Worm (Caenorhabditis elegans): ENCODE measurements around the gene nonu-1.

nonu-1 gene

DNA sequence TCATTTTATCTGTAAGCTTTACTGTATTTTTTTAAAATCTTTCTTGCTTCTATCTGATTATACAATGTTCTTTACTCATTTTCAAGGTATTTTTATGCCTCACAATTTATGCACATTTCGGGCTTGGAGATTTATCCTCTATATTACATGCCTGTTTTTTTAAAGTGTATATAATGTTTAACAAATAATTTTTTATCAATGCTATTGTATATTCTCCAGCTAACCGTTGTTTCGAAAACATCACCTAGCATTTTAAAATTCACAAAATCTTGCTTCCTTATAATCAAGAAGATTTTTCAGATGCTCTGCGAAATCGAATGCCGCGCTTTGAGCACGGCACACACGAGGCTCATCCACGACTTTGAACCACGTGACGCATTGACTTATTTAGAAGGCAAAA lies 2.3 kb upstream of the nonu-1 start, which contains the start of gene ced-4:
Gene ced-4, plus strand, starts transcription at position 301 of the 400 bp plus-strand sequence.
- TF ChIP-seq zip-8 (tag; optimal IDR thresholded peaks at IDR 0.05) (no peak), M03D4.4 (tag; optimal IDR thresholded peaks at IDR 0.05) (no peak), nhr-12 (tag; optimal IDR thresholded peaks at IDR 0.05) (no peak), blmp-1 (tag; optimal IDR thresholded peaks at IDR 0.05) (no peak), hlh-1 (tag; optimal IDR thresholded peaks at IDR 0.05) (no peak), sem-2 (GFP tag; optimal IDR thresholded peaks at IDR 0.05) (no peak), snpc-4 (tag; optimal IDR thresholded peaks at IDR 0.05) (no peak), nhr-28 (tag; optimal IDR thresholded peaks at IDR 0.05) (no peak), mep-1 (tag; optimal IDR thresholded peaks at IDR 0.05) (no peak), mls-2 (tag; optimal IDR thresholded peaks at IDR 0.05) (no peak)

DNA sequence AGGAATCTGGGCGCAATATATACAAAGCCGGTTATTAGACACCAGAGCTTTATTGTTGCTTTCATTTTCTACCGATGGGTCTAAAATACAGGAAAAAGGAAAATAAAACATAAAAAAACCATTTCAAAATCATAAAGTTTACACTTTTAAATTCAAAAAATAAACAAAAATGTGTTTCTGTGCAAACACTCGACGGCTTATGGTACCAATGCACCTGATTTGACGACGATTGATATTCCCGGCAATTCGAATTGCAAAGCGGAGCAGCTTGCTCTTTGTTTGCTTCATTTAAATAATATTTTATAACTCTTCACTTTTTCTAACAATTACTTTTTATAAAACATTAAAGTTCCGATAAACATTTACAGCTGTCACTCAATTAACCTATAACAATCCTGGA lies 432 bp upstream of the nonu-1 start, which contains the start of gene F26A1.1:
Gene F26A1.1, plus strand, starts transcription at position 369 of the 400 bp plus-strand sequence.
- no peak for TF ChIP-seq elt-1 (tag; optimal IDR thresholded peaks at IDR 0.05; ENCODE audit: borderline replicate concordance, insufficient read depth)
- TF ChIP-seq mep-1 (tag; optimal IDR thresholded peaks at IDR 0.05), result peak; percentile 23
- peak; percentile 19 for TF ChIP-seq nhr-237 (tag; optimal IDR thresholded peaks at IDR 0.05)
- TF ChIP-seq lsy-2 (tag; optimal IDR thresholded peaks at IDR 0.05), result peak; percentile 52
- peak; percentile 5 for TF ChIP-seq ces-1 (GFP tag; optimal IDR thresholded peaks at IDR 0.05)
- peak; percentile 41 for TF ChIP-seq pha-4 (tag; optimal IDR thresholded peaks at IDR 0.05)

DNA sequence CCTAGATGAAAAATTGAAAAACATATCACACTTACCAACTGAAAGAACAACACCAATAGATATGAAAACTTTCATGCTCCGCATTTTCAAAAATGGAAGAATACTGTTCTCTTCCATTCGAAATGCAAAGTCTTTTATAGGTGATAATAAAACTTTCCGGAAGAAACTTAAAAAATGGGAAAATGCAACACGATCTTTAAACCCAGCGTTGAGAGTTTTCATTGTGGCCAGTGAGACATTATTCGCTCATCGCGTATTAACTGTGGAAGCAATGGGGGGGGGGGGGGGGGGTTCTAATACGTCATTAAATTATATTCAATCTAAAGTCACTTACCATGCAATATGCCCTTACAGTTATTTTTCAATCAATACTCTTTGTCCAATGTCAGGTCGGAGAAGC lies 5.4 kb downstream of the nonu-1 start, which contains the start of the genes clec-157 and fkh-5:
Gene clec-157, minus strand, starts transcription at position 101 of the 400 bp plus-strand sequence.
Gene fkh-5, plus strand, starts transcription at position 336 of the 400 bp plus-strand sequence.
- TF ChIP-seq unc-62 (GFP tag; optimal IDR thresholded peaks at IDR 0.05) (no peak), unc-39 (tag; optimal IDR thresholded peaks at IDR 0.05) (no peak), tbx-8 (GFP tag; optimal IDR thresholded peaks at IDR 0.05) (no peak), lsy-2 (tag; optimal IDR thresholded peaks at IDR 0.05) (no peak), ceh-43 (GFP tag; optimal IDR thresholded peaks at IDR 0.05) (no peak), sptf-1 (tag; optimal IDR thresholded peaks at IDR 0.05) (no peak), hlh-1 (tag; optimal IDR thresholded peaks at IDR 0.05) (no peak), lin-13 (tag; optimal IDR thresholded peaks at IDR 0.05) (no peak), pha-4 (tag; optimal IDR thresholded peaks at IDR 0.05) (no peak)

DNA sequence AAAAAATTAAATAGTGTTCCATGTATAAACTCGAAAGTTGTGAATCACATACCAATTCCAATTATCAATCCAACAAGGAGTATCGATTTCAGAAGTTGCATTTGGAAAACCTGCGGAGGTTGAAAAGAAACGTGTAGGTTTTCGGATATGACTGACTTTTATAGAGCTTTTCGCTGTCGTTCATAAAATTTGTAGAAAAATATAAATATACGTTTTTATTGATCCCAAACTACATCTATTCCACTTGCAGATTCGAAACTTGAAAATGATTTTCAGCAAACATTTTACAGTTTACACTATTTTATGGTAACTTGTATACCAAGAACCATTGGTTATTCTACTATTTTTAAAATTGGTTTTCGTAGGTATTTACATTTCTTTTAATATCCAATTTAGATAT lies 7.5 kb downstream of the nonu-1 start, which contains the start of gene clec-156:
Gene clec-156, minus strand, starts transcription at position 101 of the 400 bp plus-strand sequence.
- TF ChIP-seq sptf-1 (tag; optimal IDR thresholded peaks at IDR 0.05) (no peak), elt-1 (tag; optimal IDR thresholded peaks at IDR 0.05; ENCODE audit: borderline replicate concordance, insufficient read depth) (no peak), unc-120 (tag; optimal IDR thresholded peaks at IDR 0.05; ENCODE audit: poor library complexity, severe bottlenecking) (no peak), lin-13 (tag; optimal IDR thresholded peaks at IDR 0.05) (no peak), ceh-39 (tag; optimal IDR thresholded peaks at IDR 0.05) (no peak), elt-3 (tag; optimal IDR thresholded peaks at IDR 0.05) (no peak), unc-62 (GFP tag; optimal IDR thresholded peaks at IDR 0.05) (no peak), unc-39 (tag; optimal IDR thresholded peaks at IDR 0.05) (no peak), zip-8 (tag; optimal IDR thresholded peaks at IDR 0.05) (no peak), hlh-1 (tag; optimal IDR thresholded peaks at IDR 0.05) (no peak), nhr-237 (tag; optimal IDR thresholded peaks at IDR 0.05) (no peak), mep-1 (tag; optimal IDR thresholded peaks at IDR 0.05) (no peak), bed-3 (GFP tag; optimal IDR thresholded peaks at IDR 0.05) (no peak)

DNA sequence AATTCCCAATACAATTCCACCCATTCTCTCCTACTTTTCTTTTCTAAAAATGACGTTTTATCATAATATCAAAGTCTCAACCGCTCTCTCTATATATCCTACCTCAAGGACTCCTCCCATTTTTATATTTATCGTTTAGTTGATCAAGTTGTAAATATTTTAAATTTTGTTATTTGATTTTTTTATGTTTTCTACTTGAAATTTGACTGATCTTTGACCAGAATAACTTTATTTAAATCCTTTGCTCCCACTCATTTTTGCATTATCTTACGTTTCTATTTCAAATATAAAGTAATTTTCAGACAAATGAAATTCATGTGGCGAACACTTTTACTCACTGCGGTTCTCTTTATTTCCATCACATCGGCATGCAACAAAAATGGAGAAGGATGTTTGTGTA lies 12.3 kb downstream of the nonu-1 start, which contains the start of the genes acbp-7 and F26A1.19:
Gene acbp-7, plus strand, starts transcription at position 301 of the 400 bp plus-strand sequence.
Gene F26A1.19, plus strand, starts transcription at position 303 of the 400 bp plus-strand sequence.
- TF ChIP-seq elt-3 (tag; optimal IDR thresholded peaks at IDR 0.05), result no peak
- no peak for TF ChIP-seq nhr-2 (tag; optimal IDR thresholded peaks at IDR 0.05)
- TF ChIP-seq unc-120 (tag; optimal IDR thresholded peaks at IDR 0.05; ENCODE audit: poor library complexity, severe bottlenecking), result no peak
- no peak for TF ChIP-seq ces-1 (GFP tag; optimal IDR thresholded peaks at IDR 0.05)
- TF ChIP-seq ceh-43 (GFP tag; optimal IDR thresholded peaks at IDR 0.05), result no peak
- TF ChIP-seq unc-39 (tag; optimal IDR thresholded peaks at IDR 0.05), result no peak
- no peak for TF ChIP-seq lin-13 (tag; optimal IDR thresholded peaks at IDR 0.05)
- TF ChIP-seq nhr-237 (tag; optimal IDR thresholded peaks at IDR 0.05), result no peak
- TF ChIP-seq mep-1 (tag; optimal IDR thresholded peaks at IDR 0.05), result no peak
- no peak for TF ChIP-seq elt-1 (tag; optimal IDR thresholded peaks at IDR 0.05; ENCODE audit: borderline replicate concordance, insufficient read depth)
- TF ChIP-seq sptf-1 (tag; optimal IDR thresholded peaks at IDR 0.05), result no peak
- no peak for TF ChIP-seq zip-8 (tag; optimal IDR thresholded peaks at IDR 0.05)
- TF ChIP-seq flh-1 (GFP tag; optimal IDR thresholded peaks at IDR 0.05), result no peak
- no peak for TF ChIP-seq ceh-83 (GFP tag; optimal IDR thresholded peaks at IDR 0.05)
- no peak for TF ChIP-seq nhr-76 (tag; optimal IDR thresholded peaks at IDR 0.05)
- no peak for TF ChIP-seq cnd-1 (tag; optimal IDR thresholded peaks at IDR 0.05)
- TF ChIP-seq lin-32 (GFP tag; optimal IDR thresholded peaks at IDR 0.05), result no peak
- TF ChIP-seq sem-2 (GFP tag; optimal IDR thresholded peaks at IDR 0.05), result no peak
- TF ChIP-seq unc-62 (GFP tag; optimal IDR thresholded peaks at IDR 0.05), result no peak
- TF ChIP-seq blmp-1 (tag; optimal IDR thresholded peaks at IDR 0.05), result no peak

Data from whole organism, mixed stage, embryonic.